Worm (Caenorhabditis elegans) whole organism, L2 larva: ENCODE measurements around the gene sri-19.
A peak's percentile ranks its signal among the peaks of the same experiment; 100 is the strongest.

Source experiments
- F13H6.1 ChIP-seq: sonication (generic microtip); optimal IDR thresholded peaks from 2 replicates; lab custom pipeline; 2016; ENCODE audit warnings: missing genetic modification characterization, missing compliant biosample characterization
- R02D3.7 ChIP-seq: fragments of 150-350 bp; optimal IDR thresholded peaks from 2 replicates; lab custom pipeline; 2014; ENCODE audit warnings: missing biosample characterization, missing genetic modification characterization
- Y55F3AM.14 ChIP-seq: fragments of 200-800 bp; sonication (Bioruptor generic); optimal IDR thresholded peaks from 2 replicates; lab custom pipeline; 2018; ENCODE audit warnings: mild to moderate bottlenecking, missing genetic modification characterization, missing compliant biosample characterization
- ZK546.5 ChIP-seq: sonication (generic microtip); optimal IDR thresholded peaks from 2 replicates; lab custom pipeline; 2017; ENCODE audit warnings: missing biosample characterization, missing genetic modification characterization
- alr-1 ChIP-seq: fragments of 150-350 bp; optimal IDR thresholded peaks from 2 replicates; lab custom pipeline; 2014; ENCODE audit warnings: missing biosample characterization, missing genetic modification characterization
- aly-2 ChIP-seq: fragments of 150-350 bp; optimal IDR thresholded peaks from 2 replicates; lab custom pipeline; 2014; ENCODE audit warnings: missing biosample characterization, missing genetic modification characterization
- ama-1 ChIP-seq: fragments of 150-350 bp; optimal IDR thresholded peaks from 2 replicates; lab custom pipeline; 2018; ENCODE audit warnings: inconsistent platforms
- blmp-1 ChIP-seq: sonication (generic microtip); optimal IDR thresholded peaks from 2 replicates; lab custom pipeline; 2017; ENCODE audit warnings: missing genetic modification characterization, mild to moderate bottlenecking, missing compliant biosample characterization, antibody characterized with exemption, moderate library complexity; ENCODE audit not compliant: insufficient read depth
- ceh-16 ChIP-seq: fragments of 150-350 bp; optimal IDR thresholded peaks from 2 replicates; lab custom pipeline; 2014; ENCODE audit warnings: missing biosample characterization, missing genetic modification characterization
- ceh-82 ChIP-seq: fragments of 150-350 bp; optimal IDR thresholded peaks from 2 replicates; lab custom pipeline; 2014; ENCODE audit warnings: missing biosample characterization, missing genetic modification characterization
- crh-2 ChIP-seq: sonication (generic microtip); optimal IDR thresholded peaks from 2 replicates; lab custom pipeline; 2017; ENCODE audit warnings: missing biosample characterization, missing genetic modification characterization
- dmd-4 ChIP-seq: sonication (generic microtip); optimal IDR thresholded peaks from 2 replicates; lab custom pipeline; 2017; ENCODE audit warnings: missing biosample characterization, missing genetic modification characterization
- egl-27 ChIP-seq: sonication (generic microtip); optimal IDR thresholded peaks from 3 replicates; lab custom pipeline; 2017; ENCODE audit warnings: missing biosample characterization, missing genetic modification reagents, missing genetic modification characterization
- elt-1 ChIP-seq: fragments of 150-350 bp; optimal IDR thresholded peaks from 2 replicates; lab custom pipeline; 2014; ENCODE audit warnings: missing biosample characterization, missing genetic modification characterization
- elt-3 ChIP-seq: sonication (generic microtip); optimal IDR thresholded peaks from 2 replicates; lab custom pipeline; 2017; ENCODE audit warnings: missing biosample characterization, missing genetic modification characterization
- fos-1 ChIP-seq: fragments of 150-350 bp; optimal IDR thresholded peaks from 2 replicates; lab custom pipeline; 2014; ENCODE audit warnings: missing biosample characterization, missing genetic modification characterization
- gmeb-1 ChIP-seq: fragments of 150-350 bp; optimal IDR thresholded peaks from 2 replicates; lab custom pipeline; 2014; ENCODE audit warnings: missing biosample characterization, missing genetic modification characterization
- lin-11 ChIP-seq: fragments of 150-350 bp; sonication (generic microtip); optimal IDR thresholded peaks from 2 replicates; lab custom pipeline; 2014; ENCODE audit warnings: missing biosample characterization, missing genetic modification characterization, inconsistent platforms, mixed read lengths
- lin-13 ChIP-seq: fragments of 150-350 bp; optimal IDR thresholded peaks from 2 replicates; lab custom pipeline; 2014; ENCODE audit warnings: missing biosample characterization, missing genetic modification reagents, missing genetic modification characterization
- lin-39 ChIP-seq: fragments of 150-350 bp; optimal IDR thresholded peaks from 2 replicates; lab custom pipeline; 2014; ENCODE audit warnings: missing biosample characterization, missing genetic modification reagents, missing genetic modification characterization
- lsy-2 ChIP-seq, 2 experiments: fragments of 150-350 bp in 1 of 2; sonication (generic microtip) in 1 of 2; optimal IDR thresholded peaks; 2 replicates each; lab custom pipeline; 2014 to 2017; ENCODE audit warnings: missing biosample characterization in 2 of 2, missing genetic modification characterization in 2 of 2
- mab-5 ChIP-seq: fragments of 150-350 bp; optimal IDR thresholded peaks from 2 replicates; lab custom pipeline; 2014; ENCODE audit warnings: missing biosample characterization, missing genetic modification characterization
- mbf-1 ChIP-seq: sonication (generic microtip); optimal IDR thresholded peaks from 2 replicates; lab custom pipeline; 2017; ENCODE audit warnings: missing biosample characterization, missing genetic modification characterization
- mdl-1 ChIP-seq, 2 experiments: fragments of 150-350 bp in 1 of 2; sonication (generic microtip) in 1 of 2; optimal IDR thresholded peaks; 2 replicates each; lab custom pipeline; 2017; ENCODE audit warnings: missing biosample characterization in 2 of 2, missing genetic modification characterization in 2 of 2
- nhr-10 ChIP-seq: sonication (generic microtip); optimal IDR thresholded peaks from 2 replicates; lab custom pipeline; 2017; ENCODE audit warnings: missing biosample characterization, missing genetic modification characterization
- nhr-11 ChIP-seq: fragments of 150-350 bp; optimal IDR thresholded peaks from 2 replicates; lab custom pipeline; 2014; ENCODE audit warnings: missing biosample characterization, missing genetic modification characterization
- nhr-12 ChIP-seq: fragments of 150-350 bp; optimal IDR thresholded peaks from 2 replicates; lab custom pipeline; 2014; ENCODE audit warnings: missing biosample characterization, missing genetic modification characterization
- nhr-129 ChIP-seq: fragments of 150-350 bp; optimal IDR thresholded peaks from 2 replicates; lab custom pipeline; 2014; ENCODE audit warnings: missing biosample characterization, missing genetic modification characterization
- nhr-21 ChIP-seq: fragments of 150-350 bp; optimal IDR thresholded peaks from 2 replicates; lab custom pipeline; 2014; ENCODE audit warnings: missing biosample characterization, missing genetic modification characterization
- nhr-23 ChIP-seq: fragments of 150-350 bp; optimal IDR thresholded peaks from 2 replicates; lab custom pipeline; 2014; ENCODE audit warnings: missing biosample characterization, missing genetic modification reagents, missing genetic modification characterization
- nhr-237 ChIP-seq: fragments of 150-350 bp; optimal IDR thresholded peaks from 2 replicates; lab custom pipeline; 2014; ENCODE audit warnings: missing biosample characterization, missing genetic modification characterization
- nhr-25 ChIP-seq: fragments of 150-350 bp; sonication (generic microtip); optimal IDR thresholded peaks from 3 replicates; lab custom pipeline; 2014; ENCODE audit warnings: missing biosample characterization, missing genetic modification characterization
- nhr-6 ChIP-seq: fragments of 150-350 bp; optimal IDR thresholded peaks from 2 replicates; lab custom pipeline; 2014; ENCODE audit warnings: missing biosample characterization, missing genetic modification characterization
- nhr-77 ChIP-seq: fragments of 150-350 bp; optimal IDR thresholded peaks from 2 replicates; lab custom pipeline; 2014; ENCODE audit warnings: missing biosample characterization, missing genetic modification characterization
- peb-1 ChIP-seq: fragments of 150-350 bp; optimal IDR thresholded peaks from 2 replicates; lab custom pipeline; 2014; ENCODE audit warnings: missing biosample characterization, missing genetic modification characterization
- sem-4 ChIP-seq: fragments of 150-350 bp; optimal IDR thresholded peaks from 2 replicates; lab custom pipeline; 2014; ENCODE audit warnings: missing biosample characterization, missing genetic modification reagents, missing genetic modification characterization
- skn-1 ChIP-seq: sonication (generic microtip); optimal IDR thresholded peaks from 2 replicates; lab custom pipeline; 2017; ENCODE audit warnings: missing biosample characterization, missing genetic modification characterization
- sma-3 ChIP-seq: sonication (generic microtip); optimal IDR thresholded peaks from 2 replicates; lab custom pipeline; 2016; ENCODE audit warnings: missing genetic modification reagents, missing genetic modification characterization, missing compliant biosample characterization
- sma-9 ChIP-seq, 2 experiments: fragments of 150-350 bp in 1 of 2; sonication (generic microtip) in 1 of 2; optimal IDR thresholded peaks; 2 replicates each; lab custom pipeline; 2014 to 2016; ENCODE audit warnings: missing genetic modification characterization in 2 of 2, mild to moderate bottlenecking in 1 of 2, missing biosample characterization in 1 of 2, missing compliant biosample characterization in 1 of 2, missing genetic modification reagents in 1 of 2, moderate library complexity in 1 of 2
- snpc-4 ChIP-seq: fragments of 150-350 bp; optimal IDR thresholded peaks from 2 replicates; lab custom pipeline; 2014; ENCODE audit warnings: missing biosample characterization, missing genetic modification characterization
- unc-39 ChIP-seq: fragments of 150-350 bp; optimal IDR thresholded peaks from 2 replicates; lab custom pipeline; 2014; ENCODE audit warnings: missing biosample characterization, missing genetic modification characterization
- unc-55 ChIP-seq: fragments of 150-350 bp; sonication (generic microtip); optimal IDR thresholded peaks from 3 replicates; lab custom pipeline; 2014; ENCODE audit warnings: missing biosample characterization, missing genetic modification reagents, missing genetic modification characterization
- unc-62 ChIP-seq: fragments of 150-350 bp; optimal IDR thresholded peaks from 2 replicates; lab custom pipeline; 2014; ENCODE audit warnings: missing biosample characterization, missing genetic modification reagents, missing genetic modification characterization
- zag-1 ChIP-seq: fragments of 150-350 bp; optimal IDR thresholded peaks from 2 replicates; lab custom pipeline; 2014; ENCODE audit warnings: missing biosample characterization, missing genetic modification characterization
- ztf-1 ChIP-seq: fragments of 200-800 bp; sonication (Bioruptor generic); conservative IDR thresholded peaks from 2 replicates; pipeline ENCODE4 v1.3.6; 2022; ENCODE audit warnings: missing genetic modification characterization, missing compliant biosample characterization
- ztf-4 ChIP-seq: fragments of 150-350 bp; optimal IDR thresholded peaks from 2 replicates; lab custom pipeline; 2014; ENCODE audit warnings: missing biosample characterization, missing genetic modification characterization

Gene sri-19

DNA sequence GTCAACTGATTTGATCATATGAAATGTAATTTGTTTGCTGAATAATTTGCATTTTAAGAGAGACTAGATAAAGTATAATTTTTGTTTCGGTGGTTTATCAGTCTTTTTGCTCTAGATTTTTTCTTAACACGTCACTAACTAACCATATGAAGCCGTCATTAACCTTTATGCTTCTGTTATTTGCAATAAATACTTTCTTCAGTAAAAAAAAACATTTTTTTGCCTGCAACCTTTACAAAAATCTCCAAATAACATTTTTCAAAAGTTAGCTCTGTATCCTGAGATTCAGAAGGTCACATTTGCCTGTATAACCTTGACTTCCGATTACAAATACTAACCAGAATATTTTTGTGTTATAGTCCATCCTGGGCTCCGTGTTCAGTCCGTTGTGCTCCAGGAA lies 12.6 kb downstream of the sri-19 start:
- TF ChIP-seq Y55F3AM.14 (GFP tag; lab: Kevin White, UChicago), result no peak
- TF ChIP-seq unc-55 (GFP tag; lab: Kevin White, UChicago), result no peak
- no peak for TF ChIP-seq unc-39 (tag; lab: Kevin White, UChicago)
- no peak for TF ChIP-seq zag-1
- no peak for TF ChIP-seq nhr-129
- no peak for TF ChIP-seq aly-2 (tag; lab: Kevin White, UChicago)

DNA sequence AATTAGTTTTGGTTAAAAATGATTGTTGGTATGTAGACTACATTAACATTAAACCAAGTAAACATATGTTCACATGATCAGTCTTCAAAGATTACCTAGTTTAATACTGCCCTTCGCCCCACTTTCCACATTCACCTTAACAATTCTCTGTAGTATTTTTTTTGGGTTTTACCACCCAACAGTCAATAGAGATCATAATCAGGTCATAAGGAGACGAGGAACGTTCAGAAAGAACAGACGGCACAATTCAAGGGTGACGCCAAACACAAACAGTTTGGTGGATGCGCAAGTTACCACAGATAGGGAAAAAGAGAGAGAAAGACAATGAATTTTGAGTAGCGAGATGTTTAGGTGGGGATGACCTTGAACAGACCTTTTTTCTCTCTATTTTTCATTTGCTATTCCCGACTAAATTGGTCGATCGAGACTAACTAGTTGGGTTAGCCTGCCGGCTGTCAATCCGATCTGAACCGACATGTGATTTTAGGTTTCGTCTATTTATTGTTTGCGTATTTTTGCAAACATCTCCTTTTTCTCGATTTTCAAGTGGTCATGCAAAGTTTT lies 13.5 kb downstream of the sri-19 start:
- TF ChIP-seq sma-9 (GFP tag; optimal IDR thresholded peaks at IDR 0.05; lab: Kevin White, UChicago) (peak; percentile 58), sma-9 (tag; optimal IDR thresholded peaks at IDR 0.05; lab: Kevin White, UChicago) (no peak), fos-1 (peak; percentile 29), ceh-16 (tag; lab: Kevin White, UChicago) (peak; percentile 25), Y55F3AM.14 (GFP tag; lab: Kevin White, UChicago) (no peak), nhr-11 (no peak), ama-1 (lab: Kevin White, UChicago) (no peak), F13H6.1 (peak; percentile 35), crh-2 (no peak), lsy-2 (tag; optimal IDR thresholded peaks at IDR 0.05; lab: Kevin White, UChicago) (peak in 1 of 2 experiments; percentile 4), unc-62 (GFP tag; lab: Kevin White, UChicago) (no peak), sma-3 (peak; percentile 41), mdl-1 (tag; optimal IDR thresholded peaks at IDR 0.05; lab: Kevin White, UChicago) (peak in 1 of 2 experiments; percentile 23), nhr-129 (peak; percentile 63), snpc-4 (tag; lab: Kevin White, UChicago) (no peak), blmp-1 (peak; percentile 47), egl-27 (tag; lab: Kevin White, UChicago) (peak; percentile 27), nhr-25 (tag; lab: Kevin White, UChicago) (peak; percentile 78), gmeb-1 (tag; lab: Kevin White, UChicago) (peak; percentile 26), nhr-6 (tag; lab: Kevin White, UChicago) (peak; percentile 47)

DNA sequence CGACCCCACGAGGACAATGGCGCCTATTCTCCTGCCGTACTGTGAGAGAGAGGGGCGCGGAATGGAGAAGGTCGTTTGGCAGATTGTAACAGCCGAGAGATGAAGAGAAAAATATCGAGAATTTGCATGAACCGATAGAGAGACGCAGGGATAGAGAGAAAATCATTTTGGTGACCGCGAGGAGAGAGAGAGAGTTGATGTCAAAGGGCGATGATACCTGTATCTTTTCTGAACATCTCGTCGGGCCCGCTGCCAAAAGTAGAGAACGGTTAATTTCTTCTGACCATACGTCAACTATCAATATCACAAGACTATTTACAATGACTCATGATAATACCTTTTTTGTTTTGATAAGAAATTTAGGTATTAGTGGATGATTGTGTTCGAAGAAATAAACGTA lies 17.8 kb downstream of the sri-19 start:
- TF ChIP-seq unc-55 (GFP tag; lab: Kevin White, UChicago) (no peak), dmd-4 (tag; lab: Kevin White, UChicago) (no peak), elt-1 (tag; lab: Kevin White, UChicago) (no peak), fos-1 (peak; percentile 54), egl-27 (tag; lab: Kevin White, UChicago) (peak; percentile 46), mbf-1 (no peak), sem-4 (tag; lab: Kevin White, UChicago) (no peak), mdl-1 (tag; optimal IDR thresholded peaks at IDR 0.05; lab: Kevin White, UChicago) (peak in 1 of 2 experiments; percentile 14), sma-9 (GFP tag; optimal IDR thresholded peaks at IDR 0.05; lab: Kevin White, UChicago) (peak; percentile 88), sma-9 (tag; optimal IDR thresholded peaks at IDR 0.05; lab: Kevin White, UChicago) (no peak), lin-39 (tag; lab: Kevin White, UChicago) (no peak), sma-3 (peak; percentile 91), ceh-82 (tag; lab: Kevin White, UChicago) (no peak), nhr-6 (tag; lab: Kevin White, UChicago) (peak; percentile 59), R02D3.7 (no peak), blmp-1 (peak; percentile 85), nhr-21 (peak; percentile 75), nhr-23 (tag; lab: Kevin White, UChicago) (no peak), lin-11 (no peak), unc-62 (GFP tag; lab: Kevin White, UChicago) (no peak), lin-13 (GFP tag; lab: Kevin White, UChicago) (no peak), nhr-129 (peak; percentile 50), ama-1 (lab: Kevin White, UChicago) (no peak), elt-3 (tag; lab: Kevin White, UChicago) (no peak), ztf-1 (GFP tag; lab: Robert Waterston, UW) (no peak), nhr-237 (no peak), skn-1 (tag; lab: Kevin White, UChicago) (no peak), nhr-77 (tag; lab: Kevin White, UChicago) (no peak), alr-1 (tag; lab: Kevin White, UChicago) (no peak), nhr-12 (tag; lab: Kevin White, UChicago) (no peak), nhr-11 (no peak), crh-2 (peak; percentile 48), F13H6.1 (peak; percentile 21), mab-5 (no peak), ZK546.5 (tag; lab: Kevin White, UChicago) (no peak), snpc-4 (tag; lab: Kevin White, UChicago) (no peak), nhr-10 (no peak), peb-1 (tag; lab: Kevin White, UChicago) (no peak), ceh-16 (tag; lab: Kevin White, UChicago) (no peak), nhr-25 (tag; lab: Kevin White, UChicago) (peak; percentile 87), zag-1 (no peak), unc-39 (tag; lab: Kevin White, UChicago) (no peak), aly-2 (tag; lab: Kevin White, UChicago) (no peak), ztf-4 (tag; lab: Kevin White, UChicago) (no peak), lsy-2 (tag; optimal IDR thresholded peaks at IDR 0.05; lab: Kevin White, UChicago) (peak in 1 of 2 experiments; percentile 50)
